Worm (Caenorhabditis elegans): ENCODE data around the gene ace-3.

Gene ace-3

DNA sequence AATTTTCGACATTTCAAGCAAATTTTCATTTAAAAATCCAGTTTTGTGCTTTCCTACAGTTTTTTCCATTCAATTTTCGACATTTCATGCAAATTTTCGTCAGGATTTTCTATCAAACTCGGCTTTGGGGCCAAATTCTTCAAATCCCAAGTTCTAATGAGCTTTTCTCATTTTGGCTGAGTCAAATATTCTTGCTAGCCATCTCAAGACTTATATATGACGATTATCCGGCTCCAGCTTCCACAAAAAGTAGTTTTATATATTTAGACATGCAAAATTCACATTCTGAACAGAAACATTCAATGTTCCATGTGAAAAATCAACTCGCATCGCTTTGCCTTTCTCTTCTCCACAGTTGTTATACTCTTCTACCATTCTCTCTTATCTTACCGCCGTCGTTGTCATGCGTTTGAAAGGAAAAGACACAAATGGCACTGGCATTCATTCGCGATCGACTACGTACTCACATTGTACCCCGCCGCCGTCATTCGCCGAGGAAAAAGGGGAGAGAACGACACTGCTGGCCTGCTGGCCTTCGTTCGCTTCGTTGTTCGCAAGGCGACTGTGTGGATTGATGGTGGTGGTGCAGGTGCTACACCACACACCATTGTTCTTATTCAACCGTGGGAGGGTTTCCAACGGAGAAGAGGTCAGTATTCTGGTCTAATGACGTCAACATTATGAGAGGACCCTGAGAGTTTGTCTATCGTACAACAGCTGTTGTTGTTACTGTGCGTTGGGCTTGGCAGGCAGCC lies 42.5 kb downstream of the ace-3 start:
- TF ChIP-seq B0019.2 (GFP tag; conservative IDR thresholded peaks at IDR 0.05) (no peak), lin-35 (GFP tag; optimal IDR thresholded peaks at IDR 0.05) (no peak), K11D2.4 (GFP tag; IDR thresholded peaks at IDR 0.05) (no peak), snpc-4 (GFP tag; optimal IDR thresholded peaks at IDR 0.05) (no peak), snpc-4 (tag; optimal IDR thresholded peaks at IDR 0.05) (peak in 1 of 4 experiments; percentile 6), ztf-18 (tag; optimal IDR thresholded peaks at IDR 0.05) (peak; percentile 51), Y53F4B.3 (GFP tag; IDR thresholded peaks at IDR 0.05) (no peak), egrh-3 (GFP tag; IDR thresholded peaks at IDR 0.05) (peak; percentile 17; the same call in 1 of the 2 replicates), efl-1 (GFP tag; optimal IDR thresholded peaks at IDR 0.05) (no peak), nfyb-1 (GFP tag; IDR thresholded peaks at IDR 0.05) (peak; percentile 54; the same call in 1 of the 2 replicates), C17E4.6 (GFP tag; IDR thresholded peaks at IDR 0.05) (no peak), nhr-120 (GFP tag; IDR thresholded peaks at IDR 0.05) (no peak), tbx-9 (tag; optimal IDR thresholded peaks at IDR 0.05; ENCODE audit: borderline replicate concordance) (no peak), ztf-26 (tag; optimal IDR thresholded peaks at IDR 0.05) (no peak), attf-5 (GFP tag; optimal IDR thresholded peaks at IDR 0.05) (peak; percentile 29), nhr-90 (tag; optimal IDR thresholded peaks at IDR 0.05) (no peak), nfya-1 (tag; optimal IDR thresholded peaks at IDR 0.05; ENCODE audit: borderline replicate concordance, insufficient read depth) (no peak), Y79H2A.3 (GFP tag; conservative IDR thresholded peaks at IDR 0.05) (0 out of 2 replicates have a peak, but pooled peaks have one; percentile 11), Y95B8A.8 (GFP tag; IDR thresholded peaks at IDR 0.05) (no peak), rpc-1 (optimal IDR thresholded peaks at IDR 0.05) (no peak), rpc-1 (tag; optimal IDR thresholded peaks at IDR 0.05) (no peak), ceh-100 (GFP tag; IDR thresholded peaks at IDR 0.05) (no peak), ztf-28 (GFP tag; IDR thresholded peaks at IDR 0.05) (no peak), nhr-80 (tag; optimal IDR thresholded peaks at IDR 0.05) (peak; percentile 90), lin-54 (GFP tag; optimal IDR thresholded peaks at IDR 0.05) (peak; percentile 23), F23B12.7 (tag; optimal IDR thresholded peaks at IDR 0.05; ENCODE audit: insufficient read depth) (no peak), Y53G8AR.9 (GFP tag; conservative IDR thresholded peaks at IDR 0.05) (no peak), hmg-1.2 (GFP tag; IDR thresholded peaks at IDR 0.05) (0 out of 2 replicates have a peak, but pooled peaks have one; percentile 26), ztf-25 (GFP tag; IDR thresholded peaks at IDR 0.05) (no peak), let-607 (tag; optimal IDR thresholded peaks at IDR 0.05) (no peak), dpl-1 (GFP tag; optimal IDR thresholded peaks at IDR 0.05) (no peak), ztf-3 (GFP tag; optimal IDR thresholded peaks at IDR 0.05) (no peak), rcor-1 (GFP tag; IDR thresholded peaks at IDR 0.05) (0 out of 2 replicates have a peak, but pooled peaks have one; percentile 42), F49E8.2 (tag; optimal IDR thresholded peaks at IDR 0.05; ENCODE audit: insufficient read depth) (no peak), dox-1 (GFP tag; IDR thresholded peaks at IDR 0.05) (peak; percentile 43; the same call in 1 of the 2 replicates), cebp-1 (GFP tag; IDR thresholded peaks at IDR 0.05) (no peak), cebp-1 (tag; optimal IDR thresholded peaks at IDR 0.05) (peak; percentile 33), mxl-1 (tag; optimal IDR thresholded peaks at IDR 0.05) (no peak), ccch-3 (GFP tag; optimal IDR thresholded peaks at IDR 0.05) (no peak), ets-4 (GFP tag; optimal IDR thresholded peaks at IDR 0.05) (peak; percentile 75), unc-62 (GFP tag; optimal IDR thresholded peaks at IDR 0.05) (peak; percentile 46), hsf-1 (GFP tag; IDR thresholded peaks at IDR 0.05) (0 out of 2 replicates have a peak, but pooled peaks have one; percentile 5), zfh-2 (GFP tag; conservative IDR thresholded peaks at IDR 0.05) (peak; percentile 70), tbp1 (GFP tag; optimal IDR thresholded peaks at IDR 0.05) (no peak), athp-1 (tag; optimal IDR thresholded peaks at IDR 0.05) (no peak), zim-3 (tag; optimal IDR thresholded peaks at IDR 0.05) (no peak), fkh-3 (tag; optimal IDR thresholded peaks at IDR 0.05) (no peak), gei-17 (GFP tag; optimal IDR thresholded peaks at IDR 0.05) (no peak)

Data from whole organism, young adult.